Fruit fly (Drosophila melanogaster): ENCODE data around the gene CG4678.

Gene CG4678

dm6 chrX:16654931-16655409 is 41.0 kb upstream of the CG4678 start, which contains the start of the genes Nemp and r (continued):
- TF ChIP-seq Opbp (GFP tag; IDR thresholded peaks at IDR 0.05; ENCODE audit: partially characterized antibody): peak; percentile 65; the same call in 1 of the 3 replicates
- TF ChIP-seq CG9437 (GFP tag; optimal IDR thresholded peaks at IDR 0.05): peak; percentile 100
- no peak for TF ChIP-seq Camta (GFP tag; optimal IDR thresholded peaks at IDR 0.05)
- TF ChIP-seq CG10979 (tag; optimal IDR thresholded peaks at IDR 0.05): no peak
- no peak for TF ChIP-seq CG17612 (GFP tag; IDR thresholded peaks at IDR 0.05)
- TF ChIP-seq knrl (GFP tag; IDR thresholded peaks at IDR 0.05; ENCODE audit: partially characterized antibody): peak; percentile 78
- no peak for TF ChIP-seq crc (GFP tag; optimal IDR thresholded peaks at IDR 0.05)
- TF ChIP-seq CG7357 (GFP tag; IDR thresholded peaks at IDR 0.05): no peak
- peak in 1 of 2 experiments; percentile 4 for TF ChIP-seq Pdp1 (GFP tag; optimal IDR thresholded peaks at IDR 0.05)
- no peak for TF ChIP-seq ato (GFP tag; IDR thresholded peaks at IDR 0.05; ENCODE audit: partially characterized antibody)
- no peak for TF ChIP-seq pho (GFP tag; optimal IDR thresholded peaks at IDR 0.05)
- TF ChIP-seq Atf-2 (GFP tag; optimal IDR thresholded peaks at IDR 0.05): no peak
- peak; percentile 77 for TF ChIP-seq CG2116 (GFP tag; optimal IDR thresholded peaks at IDR 0.05)
- TF ChIP-seq Hmx (GFP tag; optimal IDR thresholded peaks at IDR 0.05): no peak
- no peak for TF ChIP-seq h (optimal IDR thresholded peaks at IDR 0.05)
- TF ChIP-seq CG5245 (GFP tag; optimal IDR thresholded peaks at IDR 0.05): no peak
- TF ChIP-seq CG12659 (GFP tag; optimal IDR thresholded peaks at IDR 0.05): peak; percentile 57
- TF ChIP-seq Nf-YA (GFP tag; IDR thresholded peaks at IDR 0.05): no peak
- TF ChIP-seq CG12236 (GFP tag; optimal IDR thresholded peaks at IDR 0.05): no peak
- TF ChIP-seq nerfin-2 (GFP tag; IDR thresholded peaks at IDR 0.05; ENCODE audit: partially characterized antibody): peak; percentile 36; the same call in 1 of the 2 replicates
- TF ChIP-seq tll (GFP tag; optimal IDR thresholded peaks at IDR 0.05): peak in 1 of 2 experiments; percentile 6
- no peak for TF ChIP-seq Side (GFP tag; optimal IDR thresholded peaks at IDR 0.05)
- TF ChIP-seq CG10274 (GFP tag; optimal IDR thresholded peaks at IDR 0.05): no peak
- peak; percentile 43 for TF ChIP-seq CG2129 (GFP tag; IDR thresholded peaks at IDR 0.05; ENCODE audit: partially characterized antibody)
- TF ChIP-seq so (GFP tag; IDR thresholded peaks at IDR 0.05): no peak
- TF ChIP-seq CG31441 (GFP tag; IDR thresholded peaks at IDR 0.05): peak; percentile 24; the same call in 1 of the 2 replicates
- TF ChIP-seq Ada2b (GFP tag; IDR thresholded peaks at IDR 0.05): no peak
- TF ChIP-seq CG17361 (GFP tag; IDR thresholded peaks at IDR 0.05): 0 out of 3 replicates have a peak, but pooled peaks have one; percentile 12
- no peak for TF ChIP-seq CG8089 (GFP tag; optimal IDR thresholded peaks at IDR 0.05)
- no peak for TF ChIP-seq CG33213 (GFP tag; optimal IDR thresholded peaks at IDR 0.05)
- no peak for TF ChIP-seq fd96Cb (tag; optimal IDR thresholded peaks at IDR 0.05)
- TF ChIP-seq bbx (GFP tag; IDR thresholded peaks at IDR 0.05; ENCODE audit: partially characterized antibody): peak; percentile 62
- TF ChIP-seq CG4617 (GFP tag; optimal IDR thresholded peaks at IDR 0.05; ENCODE audit: borderline replicate concordance): peak; percentile 14
- TF ChIP-seq CG9727 (GFP tag; optimal IDR thresholded peaks at IDR 0.05): no peak
- TF ChIP-seq corto (GFP tag; optimal IDR thresholded peaks at IDR 0.05): no peak
- 0 out of 3 replicates have a peak, but pooled peaks have one; percentile 12 for TF ChIP-seq row (GFP tag; IDR thresholded peaks at IDR 0.05)
- no peak for TF ChIP-seq CG7963 (GFP tag; IDR thresholded peaks at IDR 0.05; ENCODE audit: partially characterized antibody)
- TF ChIP-seq ind (GFP tag; optimal IDR thresholded peaks at IDR 0.05): no peak
- peak; percentile 49; the same call in 1 of the 3 replicates for TF ChIP-seq CG14860 (GFP tag; IDR thresholded peaks at IDR 0.05; ENCODE audit: partially characterized antibody)
- no peak for TF ChIP-seq CG3838 (GFP tag; optimal IDR thresholded peaks at IDR 0.05)
- TF ChIP-seq slp2 (GFP tag; optimal IDR thresholded peaks at IDR 0.05): no peak
- peak; percentile 47 for TF ChIP-seq CG1603 (tag; optimal IDR thresholded peaks at IDR 0.05)
- peak; percentile 70 for TF ChIP-seq pzg (GFP tag; optimal IDR thresholded peaks at IDR 0.05)
- no peak for TF ChIP-seq CG8944 (GFP tag; optimal IDR thresholded peaks at IDR 0.05)
- TF ChIP-seq CG4730 (GFP tag; IDR thresholded peaks at IDR 0.05): no peak
- TF ChIP-seq CTCF (GFP tag; optimal IDR thresholded peaks at IDR 0.05): peak; percentile 65
- peak; percentile 65 for TF ChIP-seq hbn (GFP tag; IDR thresholded peaks at IDR 0.05; ENCODE audit: partially characterized antibody)
- no peak for TF ChIP-seq CG34376 (GFP tag; optimal IDR thresholded peaks at IDR 0.05)
- no peak for TF ChIP-seq CG17568 (GFP tag; optimal IDR thresholded peaks at IDR 0.05)
- TF ChIP-seq inv (GFP tag; IDR thresholded peaks at IDR 0.05; ENCODE audit: partially characterized antibody): peak; percentile 68
